Fruit fly (Drosophila melanogaster) whole organism, embryonic: ENCODE data around the gene CG9992.

Experiments used
- Atf6 ChIP-seq: fragments of 200-800 bp; sonication (Bioruptor generic); IDR thresholded peaks from 2 replicates; pipeline ENCODE4 v1.3.6; 2022; ENCODE audit warnings: missing biosample characterization, missing genetic modification characterization
- C15 ChIP-seq: fragments of 200-800 bp; sonication (Bioruptor generic); IDR thresholded peaks from 3 replicates; pipeline ENCODE4 v1.3.6; 2022; ENCODE audit warnings: missing biosample characterization, missing genetic modification characterization
- CG1024 ChIP-seq: fragments of 200-800 bp; sonication (Bioruptor generic); IDR thresholded peaks from 2 replicates; pipeline ENCODE4 v1.3.6; 2022; ENCODE audit warnings: missing biosample characterization, missing genetic modification characterization
- CG10267 ChIP-seq: fragments of 200-800 bp; sonication (Bioruptor generic); optimal IDR thresholded peaks from 2 replicates; lab custom pipeline; 2018; ENCODE audit warnings: missing biosample characterization, mild to moderate bottlenecking, missing genetic modification characterization, moderate library complexity
- CG10366 ChIP-seq: fragments of 200-800 bp; sonication (Bioruptor generic); IDR thresholded peaks from 2 replicates; pipeline ENCODE4 v1.3.6; 2022; ENCODE audit warnings: missing biosample characterization, missing genetic modification characterization
- CG11093 ChIP-seq: fragments of 200-800 bp; sonication (Bioruptor generic); IDR thresholded peaks from 3 replicates; pipeline ENCODE4 v1.3.6; 2022; ENCODE audit warnings: missing biosample characterization, missing genetic modification characterization
- CG13287 ChIP-seq: fragments of 200-800 bp; sonication (Bioruptor generic); IDR thresholded peaks from 2 replicates; pipeline ENCODE4 v1.3.6; 2022; ENCODE audit warnings: missing biosample characterization, missing genetic modification characterization; ENCODE audit not compliant: partially characterized antibody
- CG13424 ChIP-seq: fragments of 200-800 bp; sonication (Bioruptor generic); optimal IDR thresholded peaks from 2 replicates; lab custom pipeline; 2019; ENCODE audit warnings: missing biosample characterization, mild to moderate bottlenecking, missing genetic modification characterization, moderate library complexity
- CG13624 ChIP-seq: fragments of 200-800 bp; sonication (Bioruptor generic); optimal IDR thresholded peaks from 2 replicates; lab custom pipeline; 2016; ENCODE audit warnings: missing biosample characterization, missing genetic modification characterization
- CG16779 ChIP-seq: fragments of 200-800 bp; sonication (Bioruptor generic); IDR thresholded peaks from 2 replicates; pipeline ENCODE4 v1.3.6; 2022; ENCODE audit warnings: missing biosample characterization, missing genetic modification characterization
- CG18262 ChIP-seq: fragments of 200-800 bp; optimal IDR thresholded peaks from 3 replicates; lab custom pipeline; 2019; ENCODE audit warnings: missing biosample characterization, mild to moderate bottlenecking, missing genetic modification characterization, moderate library complexity
- CG18476 ChIP-seq: fragments of 200-800 bp; sonication (Bioruptor generic); optimal IDR thresholded peaks from 2 replicates; lab custom pipeline; 2016; ENCODE audit warnings: missing biosample characterization, mild to moderate bottlenecking, missing genetic modification characterization
- CG30020 ChIP-seq: fragments of 200-800 bp; optimal IDR thresholded peaks from 2 replicates; lab custom pipeline; 2019; ENCODE audit warnings: missing biosample characterization, mild to moderate bottlenecking, missing genetic modification characterization, moderate library complexity
- CG33557 ChIP-seq: fragments of 200-800 bp; sonication (Bioruptor generic); optimal IDR thresholded peaks from 2 replicates; lab custom pipeline; 2019; ENCODE audit warnings: missing biosample characterization, mild to moderate bottlenecking, missing genetic modification characterization, moderate library complexity
- CG3838 ChIP-seq: fragments of 200-800 bp; sonication (Bioruptor generic); optimal IDR thresholded peaks from 3 replicates; lab custom pipeline; 2016; ENCODE audit warnings: missing biosample characterization, missing genetic modification characterization
- CG4282 ChIP-seq: fragments of 200-800 bp; sonication (Bioruptor generic); optimal IDR thresholded peaks from 2 replicates; lab custom pipeline; 2016; ENCODE audit warnings: missing biosample characterization, missing genetic modification characterization
- CG4328 ChIP-seq: fragments of 200-800 bp; sonication (Bioruptor generic); optimal IDR thresholded peaks from 3 replicates; lab custom pipeline; 2017; ENCODE audit warnings: missing biosample characterization, missing genetic modification reagents, missing genetic modification characterization
- CG4707 ChIP-seq: fragments of 200-800 bp; sonication (Bioruptor generic); optimal IDR thresholded peaks from 2 replicates; lab custom pipeline; 2018; ENCODE audit warnings: missing biosample characterization, mild to moderate bottlenecking, missing genetic modification characterization, moderate library complexity
- CG5953 ChIP-seq: fragments of 200-800 bp; sonication (Bioruptor generic); IDR thresholded peaks from 2 replicates; pipeline ENCODE4 v1.3.6; 2022; ENCODE audit warnings: missing biosample characterization, missing genetic modification characterization
- CG6765 ChIP-seq: fragments of 200-800 bp; sonication (Bioruptor generic); optimal IDR thresholded peaks from 3 replicates; lab custom pipeline; 2017; ENCODE audit warnings: missing biosample characterization, mild to moderate bottlenecking, missing genetic modification characterization
- CG7963 ChIP-seq: fragments of 200-800 bp; sonication (Bioruptor generic); IDR thresholded peaks from 3 replicates; pipeline ENCODE4 v1.3.6; 2022; ENCODE audit warnings: missing biosample characterization, missing genetic modification characterization; ENCODE audit not compliant: partially characterized antibody
- CG8281 ChIP-seq: fragments of 200-800 bp; sonication (Bioruptor generic); optimal IDR thresholded peaks from 2 replicates; lab custom pipeline; 2018; ENCODE audit warnings: missing biosample characterization, mild to moderate bottlenecking, missing genetic modification characterization, moderate library complexity
- D19A ChIP-seq: fragments of 200-800 bp; optimal IDR thresholded peaks from 3 replicates; lab custom pipeline; 2019; ENCODE audit warnings: missing biosample characterization, mild to moderate bottlenecking, missing genetic modification characterization, moderate library complexity
- Dll ChIP-seq: fragments of 200-800 bp; sonication (Bioruptor generic); IDR thresholded peaks from 4 replicates; pipeline ENCODE4 v1.3.6; 2022; ENCODE audit warnings: missing biosample characterization, missing genetic modification characterization; ENCODE audit not compliant: partially characterized antibody
- HLH3B ChIP-seq: fragments of 200-800 bp; sonication (Bioruptor generic); IDR thresholded peaks from 2 replicates; pipeline ENCODE4 v1.3.6; 2022; ENCODE audit warnings: missing biosample characterization, missing genetic modification characterization
- Hr51 ChIP-seq, 2 experiments: fragments of 200-800 bp; sonication (Bioruptor generic); optimal IDR thresholded peaks; 2 replicates in 1 of 2; 3 replicates in 1 of 2; lab custom pipeline; 2016 to 2018; ENCODE audit warnings: missing biosample characterization in 2 of 2, missing genetic modification characterization in 2 of 2, mild to moderate bottlenecking in 1 of 2, moderate library complexity in 1 of 2
- Hsf ChIP-seq: fragments of 200-800 bp; sonication (Bioruptor generic); optimal IDR thresholded peaks from 3 replicates; lab custom pipeline; 2016; ENCODE audit warnings: missing biosample characterization, missing genetic modification characterization
- MBD-R2 ChIP-seq: fragments of 200-800 bp; sonication (Bioruptor generic); IDR thresholded peaks from 2 replicates; pipeline ENCODE4 v1.3.6; 2022; ENCODE audit warnings: missing biosample characterization, missing genetic modification characterization
- Oli ChIP-seq: fragments of 200-800 bp; sonication (Bioruptor generic); optimal IDR thresholded peaks from 2 replicates; lab custom pipeline; 2018; ENCODE audit warnings: missing biosample characterization, mild to moderate bottlenecking, missing genetic modification characterization, moderate library complexity
- Side ChIP-seq: fragments of 200-800 bp; sonication (Bioruptor generic); optimal IDR thresholded peaks from 2 replicates; lab custom pipeline; 2016; ENCODE audit warnings: missing biosample characterization, missing genetic modification characterization
- Sin3A ChIP-seq: fragments of >200 bp; optimal IDR thresholded peaks from 2 replicates; lab custom pipeline; 2018
- Sry-β ChIP-seq: fragments of 200-800 bp; sonication (Bioruptor generic); optimal IDR thresholded peaks from 2 replicates; lab custom pipeline; 2018; ENCODE audit warnings: missing biosample characterization, mild to moderate bottlenecking, missing genetic modification characterization, moderate library complexity
- Sry-δ ChIP-seq: fragments of 200-800 bp; sonication (Bioruptor generic); optimal IDR thresholded peaks from 2 replicates; lab custom pipeline; 2016; ENCODE audit warnings: missing biosample characterization, missing genetic modification characterization
- Tbp ChIP-seq: fragments of >200 bp; optimal IDR thresholded peaks from 2 replicates; lab custom pipeline; 2018; ENCODE audit warnings: missing biosample characterization, missing genetic modification characterization
- Xrp1 ChIP-seq: fragments of 200-800 bp; sonication (Bioruptor generic); IDR thresholded peaks from 2 replicates; pipeline ENCODE4 v1.3.6; 2022; ENCODE audit warnings: missing biosample characterization, missing genetic modification characterization
- YL-1 ChIP-seq: fragments of 200-800 bp; sonication (Bioruptor generic); optimal IDR thresholded peaks from 3 replicates; lab custom pipeline; 2017; ENCODE audit warnings: missing biosample characterization, mild to moderate bottlenecking, missing genetic modification characterization
- bbx ChIP-seq: fragments of 200-800 bp; sonication (Bioruptor generic); IDR thresholded peaks from 2 replicates; pipeline ENCODE4 v1.3.6; 2022; ENCODE audit warnings: missing biosample characterization, missing genetic modification characterization; ENCODE audit not compliant: partially characterized antibody
- crol ChIP-seq: fragments of 200-800 bp; sonication (Bioruptor generic); IDR thresholded peaks from 2 replicates; pipeline ENCODE4 v1.3.6; 2022; ENCODE audit warnings: missing biosample characterization, missing genetic modification characterization
- dpn ChIP-seq, 2 experiments: fragments of 200-800 bp; sonication (Bioruptor generic); optimal IDR thresholded peaks; 3 replicates each; lab custom pipeline; 2016; ENCODE audit warnings: missing biosample characterization in 2 of 2, missing genetic modification characterization in 2 of 2
- esg ChIP-seq: fragments of 200-800 bp; sonication (Bioruptor generic); conservative IDR thresholded peaks from 2 replicates; pipeline ENCODE4 v1.3.6; 2022; ENCODE audit warnings: missing biosample characterization, missing genetic modification characterization
- gcm ChIP-seq: fragments of 200-800 bp; sonication (Bioruptor generic); optimal IDR thresholded peaks from 2 replicates; lab custom pipeline; 2019; ENCODE audit warnings: missing biosample characterization, mild to moderate bottlenecking, missing genetic modification characterization, moderate library complexity
- gro ChIP-seq: fragments of 200-800 bp; sonication (Bioruptor generic); optimal IDR thresholded peaks from 2 replicates; lab custom pipeline; 2016; ENCODE audit warnings: missing biosample characterization, missing genetic modification characterization
- jumu ChIP-seq: fragments of 200-800 bp; sonication (Bioruptor generic); optimal IDR thresholded peaks from 3 replicates; lab custom pipeline; 2016; ENCODE audit warnings: missing biosample characterization, missing genetic modification characterization
- pfk ChIP-seq: fragments of 200-800 bp; sonication (Bioruptor generic); optimal IDR thresholded peaks from 2 replicates; lab custom pipeline; 2018; ENCODE audit warnings: missing biosample characterization, mild to moderate bottlenecking, missing genetic modification characterization, moderate library complexity
- phol ChIP-seq: fragments of 200-800 bp; sonication (Bioruptor generic); optimal IDR thresholded peaks from 3 replicates; lab custom pipeline; 2018; ENCODE audit warnings: missing biosample characterization, mild to moderate bottlenecking, missing genetic modification characterization, moderate library complexity
- pzg ChIP-seq: fragments of 200-800 bp; sonication (Bioruptor generic); optimal IDR thresholded peaks from 3 replicates; lab custom pipeline; 2018; ENCODE audit warnings: missing biosample characterization, mild to moderate bottlenecking, missing genetic modification characterization, moderate library complexity
- salm ChIP-seq: fragments of 200-800 bp; sonication (Bioruptor generic); optimal IDR thresholded peaks from 2 replicates; lab custom pipeline; 2018; ENCODE audit warnings: missing biosample characterization, mild to moderate bottlenecking, missing genetic modification characterization
- sens-2 ChIP-seq: fragments of 200-800 bp; sonication (Bioruptor generic); IDR thresholded peaks from 2 replicates; pipeline ENCODE4 v1.3.6; 2022; ENCODE audit warnings: missing biosample characterization, missing genetic modification characterization
- sisA ChIP-seq: fragments of 200-800 bp; sonication (Bioruptor generic); IDR thresholded peaks from 2 replicates; pipeline ENCODE4 v1.3.6; 2022; ENCODE audit warnings: missing biosample characterization, missing genetic modification characterization
- sqz ChIP-seq: fragments of 200-800 bp; sonication (Bioruptor generic); optimal IDR thresholded peaks from 3 replicates; lab custom pipeline; 2018; ENCODE audit warnings: missing biosample characterization, mild to moderate bottlenecking, missing genetic modification characterization
- ssp ChIP-seq: fragments of 200-800 bp; sonication (Bioruptor generic); IDR thresholded peaks from 2 replicates; pipeline ENCODE4 v1.3.6; 2022; ENCODE audit warnings: missing biosample characterization, missing genetic modification characterization
- zfh1 ChIP-seq: fragments of 200-800 bp; sonication (Bioruptor generic); IDR thresholded peaks from 3 replicates; pipeline ENCODE4 v1.3.6; 2022; ENCODE audit warnings: missing biosample characterization, missing genetic modification characterization

Gene CG9992

dm6 chrX:16361306-16361705, 23.4 kb downstream of the CG9992 start, which contains the start of gene nonA (continued):
- TF ChIP-seq CG3838 (no peak), CG4707 (GFP tag; lab: Kevin White, UChicago) (no peak), HLH3B (no peak), CG16779 (no peak), CG30020 (tag; lab: Kevin White, UChicago) (peak; percentile 99), CG33557 (GFP tag; lab: Kevin White, UChicago) (no peak), esg (GFP tag; lab: Robert Waterston, UW) (no peak), CG13287 (GFP tag; lab: Robert Waterston, UW) (0 out of 2 replicates have a peak, but pooled peaks have one; percentile 17), Sry-δ (GFP tag; lab: Kevin White, UChicago) (peak; percentile 51), sqz (GFP tag; lab: Kevin White, UChicago) (no peak), CG7963 (GFP tag; lab: Robert Waterston, UW) (no peak), sisA (GFP tag; lab: Robert Waterston, UW) (no peak), Oli (tag; lab: Kevin White, UChicago) (no peak), Hr51 (GFP tag; optimal IDR thresholded peaks at IDR 0.05; lab: Kevin White, UChicago) (no peak), sens-2 (GFP tag; lab: Robert Waterston, UW) (no peak), CG8281 (tag; lab: Kevin White, UChicago) (no peak), CG18262 (tag; lab: Kevin White, UChicago) (no peak), Sry-β (GFP tag; lab: Kevin White, UChicago) (no peak), CG10267 (peak; percentile 13), gcm (GFP tag; lab: Kevin White, UChicago) (no peak), crol (no peak), pfk (peak; percentile 96), ssp (GFP tag; lab: Robert Waterston, UW) (peak; percentile 88), CG5953 (GFP tag; lab: Robert Waterston, UW) (no peak), dpn (GFP tag; optimal IDR thresholded peaks at IDR 0.05; lab: Kevin White, UChicago) (no peak), Hsf (GFP tag; lab: Kevin White, UChicago) (no peak), CG4328 (no peak), pzg (GFP tag; lab: Kevin White, UChicago) (peak; percentile 44), YL-1 (GFP tag; lab: Kevin White, UChicago) (no peak), bbx (GFP tag; lab: Robert Waterston, UW) (no peak), CG1024 (GFP tag; lab: Robert Waterston, UW) (peak; percentile 83), Side (no peak), CG18476 (no peak), D19A (tag; lab: Kevin White, UChicago) (no peak), CG11093 (GFP tag; lab: Robert Waterston, UW) (no peak), gro (GFP tag; lab: Kevin White, UChicago) (no peak), jumu (no peak)

- TF ChIP-seq Dll (GFP tag; lab: Robert Waterston, UW): no peak; the same call in 3 of the 4 replicates
- peak; percentile 95 for TF ChIP-seq Xrp1
- peak; percentile 95 for TF ChIP-seq CG13424 (tag; lab: Kevin White, UChicago)
- TF ChIP-seq phol (tag; lab: Kevin White, UChicago): peak; percentile 95
- peak; percentile 90 for TF ChIP-seq salm (tag; lab: Kevin White, UChicago)
- no peak for TF ChIP-seq Tbp (GFP tag; lab: Kevin White, UChicago)
- TF ChIP-seq CG6765 (GFP tag; lab: Kevin White, UChicago): peak; percentile 83
- peak; percentile 43 for TF ChIP-seq CG13624 (GFP tag; lab: Kevin White, UChicago)
- peak; percentile 73; the same call in 1 of the 3 replicates for TF ChIP-seq C15 (GFP tag; lab: Robert Waterston, UW)
- TF ChIP-seq CG10366: no peak; the same call in 1 of the 2 replicates
- TF ChIP-seq Sin3A (lab: Kevin White, UChicago): no peak
- TF ChIP-seq MBD-R2 (GFP tag; lab: Robert Waterston, UW): peak; percentile 88
- peak; percentile 88 for TF ChIP-seq Atf6
- peak; percentile 93 for TF ChIP-seq zfh1 (GFP tag; lab: Robert Waterston, UW)
- no peak for TF ChIP-seq CG4282 (GFP tag; lab: Kevin White, UChicago)
These were observed 25.9 kb downstream of the CG9992 start, which contains the start of the genes U2af50 and PIG-Q for dm6 chrX:16358670-16359320. U2af50 (minus strand) TSS chrX:16359039. PIG-Q (plus strand) TSS chrX:16359143.
